Worm (Caenorhabditis elegans): Measurements from ENCODE around the gene cnnm-2.

cnnm-2 gene

ce11 chrX:8819815-8820415, 8.0 kb downstream of the cnnm-2 start (continued):
- peak; percentile 13; the same call in 1 of the 2 replicates for TF ChIP-seq hmg-20 (GFP tag; IDR thresholded peaks at IDR 0.05)
- peak; percentile 88 for TF ChIP-seq rpc-1 (optimal IDR thresholded peaks at IDR 0.05)
- TF ChIP-seq rpc-1 (tag; optimal IDR thresholded peaks at IDR 0.05), result peak; percentile 86
- no peak for TF ChIP-seq aptf-3 (GFP tag; IDR thresholded peaks at IDR 0.05)
- TF ChIP-seq zfh-2 (GFP tag; conservative IDR thresholded peaks at IDR 0.05), result no peak
- peak; percentile 58 for TF ChIP-seq nhr-90 (tag; optimal IDR thresholded peaks at IDR 0.05)
- no peak for TF ChIP-seq ztf-6 (GFP tag; IDR thresholded peaks at IDR 0.05)
- peak; percentile 75 for TF ChIP-seq B0261.1 (tag; optimal IDR thresholded peaks at IDR 0.05)
- TF ChIP-seq efl-1 (GFP tag; optimal IDR thresholded peaks at IDR 0.05), result no peak
- peak; percentile 49 for TF ChIP-seq ztf-18 (tag; optimal IDR thresholded peaks at IDR 0.05)
- 0 out of 2 replicates have a peak, but pooled peaks have one; percentile 43 for TF ChIP-seq nfyb-1 (GFP tag; IDR thresholded peaks at IDR 0.05)
- peak; percentile 18 for TF ChIP-seq attf-5 (GFP tag; optimal IDR thresholded peaks at IDR 0.05)
- TF ChIP-seq unc-62 (GFP tag; optimal IDR thresholded peaks at IDR 0.05), result no peak
- TF ChIP-seq K12H6.12 (tag; optimal IDR thresholded peaks at IDR 0.05), result no peak
- no peak for TF ChIP-seq F52B5.7 (tag; optimal IDR thresholded peaks at IDR 0.05)
- TF ChIP-seq cebp-1 (GFP tag; IDR thresholded peaks at IDR 0.05), result no peak
- peak; percentile 29 for TF ChIP-seq cebp-1 (tag; optimal IDR thresholded peaks at IDR 0.05)
- TF ChIP-seq chd-7 (tag; optimal IDR thresholded peaks at IDR 0.05), result no peak
- TF ChIP-seq hrde-1 (tag; optimal IDR thresholded peaks at IDR 0.05; ENCODE audit: borderline replicate concordance), result no peak
- peak; percentile 54 for TF ChIP-seq lin-40 (tag; optimal IDR thresholded peaks at IDR 0.05)
- TF ChIP-seq F55B11.4 (tag; optimal IDR thresholded peaks at IDR 0.05; ENCODE audit: borderline replicate concordance, insufficient read depth), result no peak

ce11 chrX:8820643-8821042, 8.7 kb downstream of the cnnm-2 start:
- no peak for TF ChIP-seq mcd-1 (GFP tag; IDR thresholded peaks at IDR 0.05)
- TF ChIP-seq nhr-80 (tag; optimal IDR thresholded peaks at IDR 0.05), result peak; percentile 35

- TF ChIP-seq ets-4 (GFP tag; optimal IDR thresholded peaks at IDR 0.05) (peak; percentile 55), rcor-1 (GFP tag; IDR thresholded peaks at IDR 0.05) (no peak), nhr-80 (tag; optimal IDR thresholded peaks at IDR 0.05) (peak; percentile 79)
Measured at ce11 chrX:8824437-8824836, 12.5 kb downstream of the cnnm-2 start, which contains the start of gene ifd-1. Gene ifd-1, minus strand, starts transcription at chrX:8824448.

ce11 chrX:8826013-8826412, 14.1 kb downstream of the cnnm-2 start:
- peak; percentile 38 for TF ChIP-seq rpc-1 (optimal IDR thresholded peaks at IDR 0.05)
- peak; percentile 69 for TF ChIP-seq rpc-1 (tag; optimal IDR thresholded peaks at IDR 0.05)
- TF ChIP-seq tbp1 (GFP tag; optimal IDR thresholded peaks at IDR 0.05), result peak; percentile 83
- peak; percentile 55 for TF ChIP-seq B0261.1 (tag; optimal IDR thresholded peaks at IDR 0.05)

ce11 chrX:8828365-8828764, 16.5 kb downstream of the cnnm-2 start, which contains the start of gene rcs-1:
Gene rcs-1, minus strand, starts transcription at chrX:8828540.
- TF ChIP-seq ztf-6 (GFP tag; IDR thresholded peaks at IDR 0.05), result no peak
- no peak for TF ChIP-seq F57C9.4 (tag; optimal IDR thresholded peaks at IDR 0.05)
- no peak for TF ChIP-seq Y67H2A.10 (GFP tag; conservative IDR thresholded peaks at IDR 0.05)
- TF ChIP-seq F10E7.11 (tag; optimal IDR thresholded peaks at IDR 0.05), result no peak
- no peak for TF ChIP-seq F57A8.1 (GFP tag; optimal IDR thresholded peaks at IDR 0.05)
- TF ChIP-seq nhr-80 (tag; optimal IDR thresholded peaks at IDR 0.05), result peak; percentile 0
- TF ChIP-seq pbrm-1 (GFP tag; IDR thresholded peaks at IDR 0.05), result no peak
- no peak for TF ChIP-seq hmg-20 (GFP tag; IDR thresholded peaks at IDR 0.05)
